Fruit fly (Drosophila melanogaster) Kc167 (cell line): ENCODE data around the gene CG15042.

ENCODE experiments used
- Myc ChIP-seq: fragments of >200 bp; optimal IDR thresholded peaks from 2 replicates; lab custom pipeline; 2017; ENCODE audit warnings: missing external identifiers
- Sin3A ChIP-seq: fragments of >200 bp; optimal IDR thresholded peaks from 2 replicates; lab custom pipeline; 2018; ENCODE audit warnings: missing external identifiers
- h ChIP-seq: fragments of >200 bp; optimal IDR thresholded peaks from 3 replicates; lab custom pipeline; 2018; ENCODE audit warnings: missing external identifiers
- insv ChIP-seq: fragments of >200 bp; optimal IDR thresholded peaks from 3 replicates; lab custom pipeline; 2018; ENCODE audit warnings: missing external identifiers
- psq ChIP-seq: fragments of >200 bp; optimal IDR thresholded peaks from 2 replicates; lab custom pipeline; 2017; ENCODE audit warnings: missing external identifiers
- ttk ChIP-seq: sonication (Bioruptor generic); optimal IDR thresholded peaks from 2 replicates; lab custom pipeline; 2017; ENCODE audit warnings: missing external identifiers

The CG15042 gene

DNA sequence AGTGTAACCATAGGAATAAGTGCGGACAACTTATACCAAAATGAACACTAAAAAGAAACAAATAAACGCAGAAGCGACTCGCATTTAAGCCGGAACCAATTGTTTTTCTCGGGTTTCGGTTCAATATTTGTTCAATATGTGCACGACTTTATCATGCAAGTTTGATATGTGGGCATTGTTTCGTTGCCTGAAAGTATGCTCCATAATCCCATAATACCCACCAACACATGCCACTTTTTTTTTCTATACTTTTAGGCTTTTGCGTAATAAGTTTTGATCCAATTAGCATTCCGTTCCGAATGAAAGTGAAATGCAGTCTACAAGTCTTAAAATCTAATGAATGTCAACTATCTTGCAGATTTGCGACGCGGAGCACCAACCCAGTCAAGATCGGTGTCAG is 7.7 kb downstream of the CG15042 start:
- no peak for TF ChIP-seq h
- TF ChIP-seq Sin3A (lab: Kevin White, UChicago), result no peak
- TF ChIP-seq ttk (lab: Kevin White, UChicago), result no peak

DNA sequence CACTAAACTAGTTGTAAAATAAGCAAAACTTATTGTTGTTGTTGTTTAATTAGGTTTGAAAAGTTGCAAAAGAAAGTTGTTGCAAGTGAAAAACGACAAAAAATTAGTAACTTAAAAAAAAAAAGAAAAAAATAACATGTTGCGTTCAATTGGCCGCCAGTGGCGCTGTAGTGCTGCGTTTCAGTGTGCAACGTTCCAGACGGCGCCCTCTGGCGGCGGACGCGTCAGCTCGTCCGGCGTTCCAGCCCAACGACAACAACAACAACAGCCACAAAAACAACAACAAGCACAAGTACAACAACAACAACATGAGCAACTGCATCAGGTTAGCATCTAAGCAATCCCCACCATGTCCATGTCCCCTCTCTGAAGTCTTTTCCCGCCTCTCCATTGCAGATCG is 10.7 kb downstream of the CG15042 start:
- no peak for TF ChIP-seq insv
- no peak for TF ChIP-seq ttk (lab: Kevin White, UChicago)
- TF ChIP-seq psq, result no peak
- TF ChIP-seq h, result no peak
- no peak for TF ChIP-seq Myc (lab: Kevin White, UChicago)
- TF ChIP-seq Sin3A (lab: Kevin White, UChicago), result no peak

DNA sequence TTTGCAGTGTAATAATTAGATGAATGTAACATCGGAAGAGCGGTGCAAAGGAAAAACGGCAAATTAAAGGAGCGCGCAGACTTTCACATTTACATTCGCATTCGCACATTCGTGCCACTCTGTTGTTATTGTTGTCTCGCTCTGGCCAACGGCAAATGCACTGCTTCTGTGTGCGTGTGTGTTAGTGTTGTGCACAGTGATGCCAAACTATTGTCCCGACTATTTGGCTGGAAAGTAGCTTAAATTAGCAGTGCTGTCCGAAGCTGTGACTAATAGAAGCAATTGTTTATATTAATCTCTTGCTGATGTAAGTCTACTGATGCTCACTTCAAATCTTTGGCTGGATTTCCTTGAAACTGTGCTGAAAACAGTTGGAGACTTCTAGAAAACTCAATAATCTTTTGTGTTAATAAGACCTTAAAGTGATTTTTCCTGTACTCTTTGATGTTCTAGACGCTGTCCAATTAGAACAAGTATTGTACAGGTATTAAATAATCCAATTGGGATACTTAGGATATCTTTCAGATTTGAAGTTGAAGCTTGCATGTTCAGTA is 12.0 kb downstream of the CG15042 start:
- TF ChIP-seq psq, result no peak
- no peak for TF ChIP-seq ttk (lab: Kevin White, UChicago)
- no peak for TF ChIP-seq h
- TF ChIP-seq Sin3A (lab: Kevin White, UChicago), result no peak
- TF ChIP-seq Myc (lab: Kevin White, UChicago), result no peak
- TF ChIP-seq insv, result no peak

DNA sequence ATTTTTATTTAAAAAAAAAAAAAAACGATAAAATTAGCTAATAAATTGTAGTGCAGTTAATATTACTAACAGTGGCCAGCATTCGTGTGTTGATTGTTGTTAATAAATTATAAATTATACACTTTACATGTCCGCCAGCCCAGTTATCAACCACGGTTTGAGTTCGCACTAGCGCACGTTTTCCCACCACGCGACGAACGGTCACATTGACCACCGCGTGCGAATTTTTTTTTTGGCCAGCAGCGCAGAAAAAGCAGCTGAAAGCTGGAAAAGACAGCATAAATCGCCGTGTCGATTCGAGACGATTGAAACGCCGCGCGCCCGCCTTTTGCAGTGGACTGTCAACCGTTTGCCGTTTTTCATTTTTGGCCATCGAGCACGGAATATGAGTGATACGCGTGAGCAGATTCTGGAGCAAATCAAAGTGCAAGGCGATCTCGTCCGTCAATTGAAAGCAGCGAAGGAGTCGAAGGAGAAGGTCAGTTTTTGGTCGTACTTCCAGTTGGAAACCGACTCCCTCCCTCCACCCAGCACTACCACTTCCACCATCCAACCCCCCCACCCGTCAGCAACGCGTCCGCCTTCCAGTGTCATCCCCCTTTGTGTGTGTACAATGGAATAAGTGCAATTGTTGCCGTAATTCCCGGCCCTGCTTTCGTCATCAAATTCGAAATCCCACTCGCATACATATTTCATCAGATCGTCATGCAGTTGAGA is 12.7 kb downstream of the CG15042 start, which contains the start of the genes Bx and HisRS:
Gene Bx (plus strand): TSS at position 224 of the 717 bp plus-strand sequence.
Gene HisRS (plus strand): TSS at position 224 of the 717 bp plus-strand sequence.
- no peak for TF ChIP-seq ttk (lab: Kevin White, UChicago)
- no peak for TF ChIP-seq h
- no peak for TF ChIP-seq insv
- no peak for TF ChIP-seq Sin3A (lab: Kevin White, UChicago)
- TF ChIP-seq Myc (lab: Kevin White, UChicago), result no peak

DNA sequence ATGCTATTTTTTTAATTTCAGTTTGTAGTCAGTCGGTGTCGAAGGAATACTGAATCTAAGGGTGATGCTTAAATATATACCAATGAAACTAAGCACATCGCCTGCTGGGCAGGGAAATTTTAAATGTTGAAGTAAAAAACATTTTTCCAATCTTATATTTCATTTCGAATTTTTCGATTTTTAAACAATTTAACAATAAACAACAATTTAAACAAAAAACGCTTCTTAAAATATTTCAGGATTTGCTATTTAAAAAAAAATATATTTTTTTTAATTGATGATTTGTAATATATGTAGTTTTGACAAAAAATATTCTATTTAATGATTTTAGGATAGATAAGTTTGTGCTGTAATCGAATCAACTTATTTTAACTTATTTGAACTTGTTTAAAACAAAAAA is 13.3 kb downstream of the CG15042 start, which contains the start of gene CG6470:
Gene CG6470 (minus strand): TSS at position 101 of the 400 bp plus-strand sequence.
- TF ChIP-seq Sin3A (lab: Kevin White, UChicago) (no peak), insv (no peak), ttk (lab: Kevin White, UChicago) (no peak), Myc (lab: Kevin White, UChicago) (no peak), h (no peak), psq (no peak)

DNA sequence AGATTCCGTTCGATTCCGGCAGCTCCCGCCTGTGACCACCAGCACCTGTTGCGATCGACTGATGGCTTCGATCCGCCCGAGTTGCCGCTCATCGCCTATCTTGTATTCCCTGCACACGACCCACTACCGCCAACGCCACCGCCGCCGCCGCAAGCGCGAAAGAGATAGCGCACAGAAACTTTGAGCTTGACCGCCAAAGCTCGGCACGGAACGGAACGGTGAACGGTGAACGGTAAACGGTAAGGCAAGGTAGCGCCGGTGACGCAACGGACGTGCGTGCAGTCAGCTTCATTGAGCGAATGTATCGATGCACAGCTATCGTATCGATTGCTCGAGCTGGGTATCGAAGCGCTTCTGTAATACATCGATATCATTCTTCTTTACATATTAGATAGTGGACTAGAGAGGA is 15.8 kb downstream of the CG15042 start, which contains the start of gene Ggt-1:
Gene Ggt-1 (minus strand): TSS at position 251 of the 409 bp plus-strand sequence.
- TF ChIP-seq insv, result no peak
- TF ChIP-seq h, result no peak
- TF ChIP-seq Myc (lab: Kevin White, UChicago), result no peak
- TF ChIP-seq Sin3A (lab: Kevin White, UChicago), result no peak
- TF ChIP-seq ttk (lab: Kevin White, UChicago), result no peak
- TF ChIP-seq psq, result no peak

DNA sequence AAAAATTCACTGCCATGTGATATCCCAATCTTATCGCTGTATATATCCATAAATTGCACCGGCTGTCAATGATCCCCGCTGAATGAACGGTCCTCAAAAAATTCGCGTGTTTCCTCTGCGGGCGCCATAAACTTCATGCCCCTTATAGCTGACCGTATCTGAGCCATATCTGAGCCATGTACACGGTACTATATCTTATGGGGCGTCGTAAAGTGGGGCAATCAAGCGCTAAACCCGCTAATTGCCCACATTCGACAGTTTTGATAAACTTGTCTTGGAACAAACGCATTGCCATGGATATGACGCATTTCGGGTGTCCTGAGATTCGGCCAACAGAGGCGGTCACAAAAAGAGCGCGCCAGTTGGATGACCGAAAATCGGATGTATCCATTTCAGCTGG is 17.2 kb downstream of the CG15042 start:
- no peak for TF ChIP-seq ttk (lab: Kevin White, UChicago)
- TF ChIP-seq h, result no peak
- TF ChIP-seq Sin3A (lab: Kevin White, UChicago), result no peak
- no peak for TF ChIP-seq insv
- no peak for TF ChIP-seq psq
- no peak for TF ChIP-seq Myc (lab: Kevin White, UChicago)

DNA sequence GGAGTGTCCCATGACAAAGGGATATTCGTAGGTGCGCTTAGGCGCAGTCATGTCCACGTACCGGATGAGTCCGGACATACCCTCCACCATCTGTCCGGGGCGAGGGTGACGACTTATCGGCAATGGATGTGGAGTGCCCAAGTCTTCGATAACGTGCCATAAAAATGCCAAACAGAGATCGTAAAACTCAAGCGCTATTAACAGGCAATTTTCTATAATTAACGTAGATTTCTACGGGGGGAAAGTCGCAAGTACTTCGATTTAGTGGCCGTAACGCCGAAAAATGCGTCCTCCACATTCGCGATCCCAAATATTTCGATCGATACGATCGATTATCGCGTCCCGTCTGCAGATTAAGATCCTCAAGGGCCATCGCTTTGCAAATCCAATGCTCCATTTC is 18.6 kb downstream of the CG15042 start:
- TF ChIP-seq Sin3A (lab: Kevin White, UChicago) (no peak), insv (no peak), h (no peak), psq (no peak), ttk (lab: Kevin White, UChicago) (no peak), Myc (lab: Kevin White, UChicago) (no peak)

DNA sequence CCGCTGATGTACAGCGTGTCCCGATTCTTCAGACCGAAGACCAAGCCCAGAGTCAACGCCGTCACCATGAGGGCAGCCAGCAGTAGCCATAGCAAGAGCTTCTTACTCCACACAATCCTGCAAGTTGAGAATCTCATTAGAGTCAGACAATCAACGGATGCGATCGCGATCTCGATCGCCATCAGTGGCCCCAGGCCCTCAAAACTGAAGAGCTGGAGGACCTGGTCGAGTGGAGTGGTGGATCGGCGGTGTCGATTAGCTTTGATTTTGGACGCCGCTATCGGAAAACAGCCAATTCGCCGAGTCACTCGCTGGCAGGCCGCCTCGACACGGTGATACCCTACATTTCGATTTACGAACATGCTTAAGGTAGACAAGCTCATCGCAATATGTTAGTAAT is 19.5 kb downstream of the CG15042 start:
- TF ChIP-seq insv (no peak), ttk (lab: Kevin White, UChicago) (no peak), Myc (lab: Kevin White, UChicago) (no peak), Sin3A (lab: Kevin White, UChicago) (no peak), psq (no peak), h (no peak)

DNA sequence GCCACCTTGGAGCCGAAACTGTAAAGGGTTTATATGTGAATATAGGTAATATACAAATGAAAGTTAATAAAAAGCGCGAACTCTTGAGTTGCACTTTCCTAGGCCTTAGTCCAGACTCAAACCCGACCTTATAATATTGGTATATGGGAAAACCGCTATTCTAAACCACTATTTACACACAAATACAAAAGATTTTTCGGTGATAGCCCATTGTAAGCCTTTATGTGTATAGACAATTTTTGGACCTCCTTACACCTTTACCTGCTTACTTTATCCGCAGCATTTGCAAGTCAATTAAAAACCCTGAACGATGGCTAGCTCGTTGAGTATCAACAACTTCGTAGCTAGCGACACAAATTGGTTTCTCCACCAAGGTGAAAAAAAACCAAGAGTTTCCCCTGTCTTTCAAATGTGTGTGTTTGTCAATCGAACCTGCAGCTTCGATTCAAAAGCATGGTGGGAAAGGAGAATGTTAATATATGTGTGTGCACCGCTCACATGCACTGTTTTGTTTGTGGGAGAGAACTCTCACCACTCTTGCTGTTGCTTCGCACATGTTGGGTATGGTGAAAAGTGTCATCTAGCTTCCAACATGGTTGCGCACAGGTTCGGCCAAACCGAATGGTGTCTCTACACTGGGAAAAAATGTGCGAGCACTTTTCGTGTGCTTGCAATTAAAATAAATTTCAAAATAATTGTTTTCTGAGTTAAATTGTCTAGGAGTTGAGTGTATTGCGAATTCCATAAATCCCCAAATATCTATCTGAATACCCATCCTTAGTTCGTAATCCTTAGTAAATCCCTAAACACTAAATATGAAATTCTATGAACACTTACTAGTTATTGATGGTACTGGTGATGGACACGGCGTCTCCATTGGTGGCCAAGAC is 21.2 kb downstream of the CG15042 start:
- TF ChIP-seq Myc (lab: Kevin White, UChicago), result no peak
- no peak for TF ChIP-seq insv
- no peak for TF ChIP-seq Sin3A (lab: Kevin White, UChicago)
- TF ChIP-seq ttk (lab: Kevin White, UChicago), result no peak
- TF ChIP-seq psq, result no peak
- no peak for TF ChIP-seq h

DNA sequence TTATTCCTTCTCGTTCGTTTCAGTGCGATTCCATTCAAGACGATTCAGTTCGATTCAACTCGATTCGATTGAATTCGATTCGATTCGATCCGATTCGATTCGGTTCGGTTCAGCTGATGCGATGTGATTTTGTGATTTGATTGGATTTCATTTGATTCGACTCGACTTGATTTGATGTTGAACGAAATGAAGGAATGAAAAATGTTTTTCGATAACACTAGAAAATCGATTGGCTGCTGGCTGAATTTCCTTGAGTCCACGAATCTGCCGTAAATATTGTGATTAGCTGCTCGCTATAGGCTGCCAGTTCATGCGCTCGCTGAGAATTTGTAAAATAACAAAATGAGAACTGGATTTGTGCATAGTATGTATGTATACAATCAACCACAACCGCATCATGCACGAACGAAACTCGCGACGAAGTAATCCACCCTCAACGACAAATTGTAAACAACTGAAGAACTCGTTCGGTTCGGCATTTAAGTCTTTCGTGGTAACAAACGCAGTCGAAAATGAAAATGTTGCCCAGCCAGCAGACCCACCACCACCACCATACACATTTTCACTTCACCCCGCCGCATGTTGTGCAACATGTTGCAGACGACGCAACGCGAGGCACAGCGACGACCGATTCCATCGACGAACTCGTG is 23.0 kb downstream of the CG15042 start, which contains the start of gene Wnt5:
Gene Wnt5 (minus strand): TSS at position 458 of the 650 bp plus-strand sequence.
- TF ChIP-seq insv (no peak), ttk (lab: Kevin White, UChicago) (no peak), psq (no peak), h (no peak), Sin3A (lab: Kevin White, UChicago) (no peak), Myc (lab: Kevin White, UChicago) (no peak)
